Fruit fly (Drosophila melanogaster): ENCODE results near the gene CG9386.
A peak's percentile ranks its signal among the peaks of the same experiment; 100 is the strongest.

The CG9386 gene

DNA sequence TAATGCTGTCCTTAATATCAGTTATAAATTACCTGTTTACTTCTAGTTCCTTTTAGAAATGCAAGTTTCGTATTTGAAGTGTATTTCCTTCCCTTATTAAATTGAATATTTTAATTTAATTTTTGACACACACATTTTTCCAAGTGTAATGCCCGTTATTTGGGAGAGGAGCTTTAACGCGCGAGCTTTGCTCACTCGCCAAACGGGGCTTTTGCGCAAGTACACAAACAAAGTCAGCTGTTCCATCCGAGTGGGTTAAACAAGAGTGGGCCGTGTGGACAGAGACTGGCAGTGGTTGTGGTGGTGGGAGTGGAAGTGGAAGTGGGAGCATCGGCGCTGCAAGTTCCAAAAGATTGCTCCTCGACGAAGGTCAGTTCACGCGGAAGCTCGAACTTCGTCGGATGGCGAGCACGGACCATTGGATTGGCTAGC, 25.9 kb upstream of the CG9386 start, which contains the start of gene CG8301 (continued):
- TF ChIP-seq Hr51 (GFP tag; optimal IDR thresholded peaks at IDR 0.05): peak in 1 of 2 experiments; percentile 62
- TF ChIP-seq CG10267 (tag; optimal IDR thresholded peaks at IDR 0.05): peak; percentile 12
- peak; percentile 14 for TF ChIP-seq Camta (GFP tag; optimal IDR thresholded peaks at IDR 0.05)
- 0 out of 2 replicates have a peak, but pooled peaks have one; percentile 17 for TF ChIP-seq Xrp1 (GFP tag; IDR thresholded peaks at IDR 0.05)
- peak; percentile 38 for TF ChIP-seq Xbp1 (GFP tag; optimal IDR thresholded peaks at IDR 0.05)
- TF ChIP-seq NfI (GFP tag; optimal IDR thresholded peaks at IDR 0.05): peak; percentile 22
- TF ChIP-seq vvl (GFP tag; IDR thresholded peaks at IDR 0.05): peak; percentile 46; the same call in 1 of the 2 replicates
- peak; percentile 41 for TF ChIP-seq CG18599 (GFP tag; optimal IDR thresholded peaks at IDR 0.05)
- peak in 1 of 2 experiments; percentile 15 for TF ChIP-seq bsh (GFP tag; optimal IDR thresholded peaks at IDR 0.05)
- peak; percentile 16; the same call in 1 of the 3 replicates for TF ChIP-seq dysf (GFP tag; IDR thresholded peaks at IDR 0.05)
- TF ChIP-seq BtbVII (GFP tag; optimal IDR thresholded peaks at IDR 0.05): no peak
- peak; percentile 1 for TF ChIP-seq ERR (GFP tag; optimal IDR thresholded peaks at IDR 0.05)
- peak; percentile 18; the same call in 1 of the 2 replicates for TF ChIP-seq Bgb (GFP tag; IDR thresholded peaks at IDR 0.05; ENCODE audit: partially characterized antibody)
- TF ChIP-seq onecut (GFP tag; IDR thresholded peaks at IDR 0.05): peak; percentile 18; the same call in 1 of the 2 replicates
- TF ChIP-seq btn (GFP tag; optimal IDR thresholded peaks at IDR 0.05): no peak
- TF ChIP-seq grau (tag; optimal IDR thresholded peaks at IDR 0.05): peak; percentile 41
- TF ChIP-seq CG15601 (tag; optimal IDR thresholded peaks at IDR 0.05): no peak
- peak in 1 of 2 experiments; percentile 30 for TF ChIP-seq dpn (GFP tag; optimal IDR thresholded peaks at IDR 0.05)
- TF ChIP-seq unpg (GFP tag; optimal IDR thresholded peaks at IDR 0.05): peak; percentile 51
- TF ChIP-seq HLH3B (GFP tag; IDR thresholded peaks at IDR 0.05): 0 out of 2 replicates have a peak, but pooled peaks have one; percentile 4
- TF ChIP-seq Myb (GFP tag; optimal IDR thresholded peaks at IDR 0.05): peak; percentile 3
- TF ChIP-seq CG12391 (tag; optimal IDR thresholded peaks at IDR 0.05): peak; percentile 53
- peak; percentile 9 for TF ChIP-seq sug (tag; optimal IDR thresholded peaks at IDR 0.05)
- TF ChIP-seq row (GFP tag; IDR thresholded peaks at IDR 0.05): peak; percentile 68
- TF ChIP-seq unc-4 (GFP tag; IDR thresholded peaks at IDR 0.05; ENCODE audit: partially characterized antibody): 0 out of 2 replicates have a peak, but pooled peaks have one; percentile 20
- peak; percentile 56; the same call in 2 of the 3 replicates for TF ChIP-seq CG11695 (GFP tag; IDR thresholded peaks at IDR 0.05)
- TF ChIP-seq CG7556 (GFP tag; optimal IDR thresholded peaks at IDR 0.05): peak; percentile 34
- TF ChIP-seq CG10979 (tag; optimal IDR thresholded peaks at IDR 0.05): peak; percentile 9
- TF ChIP-seq CG9932 (GFP tag; IDR thresholded peaks at IDR 0.05): no peak
- peak; percentile 52 for TF ChIP-seq CG15269 (tag; optimal IDR thresholded peaks at IDR 0.05)
- TF ChIP-seq CG1529 (GFP tag; optimal IDR thresholded peaks at IDR 0.05): no peak
- TF ChIP-seq Dek (tag; optimal IDR thresholded peaks at IDR 0.05): peak; percentile 31
- peak; percentile 31 for TF ChIP-seq CG8924 (tag; optimal IDR thresholded peaks at IDR 0.05)
- peak; percentile 24 for TF ChIP-seq CG12299 (tag; optimal IDR thresholded peaks at IDR 0.05)
- peak; percentile 86 for TF ChIP-seq sr (GFP tag; IDR thresholded peaks at IDR 0.05)
- peak; percentile 62 for TF ChIP-seq gem (tag; optimal IDR thresholded peaks at IDR 0.05)
- TF ChIP-seq E2f2 (GFP tag; IDR thresholded peaks at IDR 0.05): peak; percentile 28; the same call in 1 of the 2 replicates
- no peak for TF ChIP-seq Sox100B (GFP tag; optimal IDR thresholded peaks at IDR 0.05)
- peak; percentile 15 for TF ChIP-seq CG34376 (GFP tag; optimal IDR thresholded peaks at IDR 0.05)
- TF ChIP-seq crol (GFP tag; IDR thresholded peaks at IDR 0.05): peak; percentile 13; the same call in 1 of the 2 replicates
- peak; percentile 40; the same call in 1 of the 2 replicates for TF ChIP-seq stc (GFP tag; IDR thresholded peaks at IDR 0.05)
- peak; percentile 48 for TF ChIP-seq CG15514 (GFP tag; optimal IDR thresholded peaks at IDR 0.05)
- TF ChIP-seq CG12155 (GFP tag; optimal IDR thresholded peaks at IDR 0.05): peak; percentile 20
- TF ChIP-seq ewg (GFP tag; optimal IDR thresholded peaks at IDR 0.05): peak; percentile 87
- no peak for TF ChIP-seq grn (GFP tag; optimal IDR thresholded peaks at IDR 0.05)
- peak; percentile 77 for TF ChIP-seq Deaf1 (tag; optimal IDR thresholded peaks at IDR 0.05)
- TF ChIP-seq HHEX (GFP tag; optimal IDR thresholded peaks at IDR 0.05): no peak
- no peak for TF ChIP-seq Sry-β (GFP tag; optimal IDR thresholded peaks at IDR 0.05)
- peak; percentile 45; the same call in 1 of the 2 replicates for TF ChIP-seq CG10366 (GFP tag; IDR thresholded peaks at IDR 0.05)

All from whole organism, embryonic.